Worm (Caenorhabditis elegans): ENCODE data around the gene Y61A9LA.12.

DNA sequence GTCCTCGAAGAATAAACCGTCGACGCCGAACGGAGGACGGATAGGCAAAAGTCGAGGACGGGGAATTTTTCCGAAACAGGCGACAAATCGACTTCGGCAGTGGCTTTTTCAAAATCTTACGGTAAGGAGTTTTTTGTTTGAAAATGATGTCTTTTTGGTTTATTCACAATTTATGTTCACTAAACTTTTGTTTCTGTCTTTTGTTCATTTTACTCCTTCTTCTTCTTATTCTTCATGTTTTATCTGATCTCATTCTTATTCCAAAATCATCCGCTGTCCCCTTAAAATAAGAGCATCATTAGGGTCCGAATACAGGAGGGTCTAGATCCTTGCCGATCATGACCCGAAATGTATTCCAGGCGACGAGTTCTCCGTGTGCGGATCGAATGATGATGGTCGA is 48.7 kb upstream of the Y61A9LA.12 start:
- TF ChIP-seq ets-5 (GFP tag; IDR thresholded peaks at IDR 0.05) (no peak), zag-1 (tag; optimal IDR thresholded peaks at IDR 0.05) (no peak), nhr-28 (tag; optimal IDR thresholded peaks at IDR 0.05) (no peak), hlh-4 (tag; optimal IDR thresholded peaks at IDR 0.05) (no peak), mdl-1 (tag; optimal IDR thresholded peaks at IDR 0.05) (no peak), ama-1 (optimal IDR thresholded peaks at IDR 0.05) (no peak), fkh-4 (tag; optimal IDR thresholded peaks at IDR 0.05; ENCODE audit: borderline replicate concordance) (no peak), snpc-4 (tag; optimal IDR thresholded peaks at IDR 0.05) (no peak), irx-1 (tag; optimal IDR thresholded peaks at IDR 0.05) (no peak), aly-2 (tag; optimal IDR thresholded peaks at IDR 0.05) (no peak), rnt-1 (tag; optimal IDR thresholded peaks at IDR 0.05) (no peak)
